Worm (Caenorhabditis elegans) whole organism, mixed stage, embryonic: ENCODE measurements around the gene saps-1.

Experiments used
- ces-1 ChIP-seq: fragments of 150-350 bp; optimal IDR thresholded peaks from 2 replicates; lab custom pipeline; 2014; ENCODE audit warnings: missing biosample characterization, missing genetic modification reagents, missing genetic modification characterization
- elt-3 ChIP-seq: fragments of 150-350 bp; optimal IDR thresholded peaks from 2 replicates; lab custom pipeline; 2014; ENCODE audit warnings: missing biosample characterization, missing genetic modification characterization
- ham-2 ChIP-seq: fragments of 200-800 bp; sonication (Bioruptor generic); optimal IDR thresholded peaks from 2 replicates; lab custom pipeline; 2018; ENCODE audit warnings: mild to moderate bottlenecking, missing genetic modification characterization, missing compliant biosample characterization
- lsy-2 ChIP-seq: fragments of 150-350 bp; optimal IDR thresholded peaks from 2 replicates; lab custom pipeline; 2014; ENCODE audit warnings: missing biosample characterization, missing genetic modification characterization
- nhr-237 ChIP-seq: fragments of 150-350 bp; optimal IDR thresholded peaks from 2 replicates; lab custom pipeline; 2014; ENCODE audit warnings: missing biosample characterization, missing genetic modification characterization
- nhr-28 ChIP-seq: fragments of 150-350 bp; optimal IDR thresholded peaks from 2 replicates; lab custom pipeline; 2014; ENCODE audit warnings: missing biosample characterization, missing genetic modification characterization
- pha-4 ChIP-seq: fragments of 150-350 bp; optimal IDR thresholded peaks from 2 replicates; lab custom pipeline; 2018; ENCODE audit warnings: missing biosample characterization, missing genetic modification reagents, missing genetic modification characterization
- snpc-4 ChIP-seq: fragments of 150-350 bp; optimal IDR thresholded peaks from 2 replicates; lab custom pipeline; 2014; ENCODE audit warnings: missing biosample characterization, missing genetic modification characterization
- unc-39 ChIP-seq: fragments of 150-350 bp; optimal IDR thresholded peaks from 2 replicates; lab custom pipeline; 2014; ENCODE audit warnings: missing biosample characterization, missing genetic modification characterization
- zip-8 ChIP-seq: fragments of 150-350 bp; optimal IDR thresholded peaks from 2 replicates; lab custom pipeline; 2014; ENCODE audit warnings: missing biosample characterization, missing genetic modification characterization
- ztf-11 ChIP-seq: fragments of 150-350 bp; optimal IDR thresholded peaks from 2 replicates; lab custom pipeline; 2014; ENCODE audit warnings: missing biosample characterization, missing genetic modification characterization

- TF ChIP-seq elt-3 (tag; lab: Kevin White, UChicago), result no peak
- no peak for TF ChIP-seq zip-8 (tag; lab: Kevin White, UChicago)
- no peak for TF ChIP-seq lsy-2 (tag; lab: Kevin White, UChicago)
- no peak for TF ChIP-seq ham-2 (GFP tag; lab: Kevin White, UChicago)
- no peak for TF ChIP-seq nhr-28
- TF ChIP-seq nhr-237, result no peak
- no peak for TF ChIP-seq pha-4
- no peak for TF ChIP-seq ztf-11 (tag; lab: Kevin White, UChicago)
- TF ChIP-seq ces-1 (GFP tag; lab: Kevin White, UChicago), result no peak
- no peak for TF ChIP-seq snpc-4 (tag; lab: Kevin White, UChicago)
- TF ChIP-seq unc-39 (tag; lab: Kevin White, UChicago), result no peak
Measured at ce11 chrII:11312223-11312622, 14.7 kb downstream of the saps-1 start, which contains the start of gene T24F1.7.
